Worm (Caenorhabditis elegans): ENCODE measurements around the gene lntl-1.

Gene lntl-1

DNA sequence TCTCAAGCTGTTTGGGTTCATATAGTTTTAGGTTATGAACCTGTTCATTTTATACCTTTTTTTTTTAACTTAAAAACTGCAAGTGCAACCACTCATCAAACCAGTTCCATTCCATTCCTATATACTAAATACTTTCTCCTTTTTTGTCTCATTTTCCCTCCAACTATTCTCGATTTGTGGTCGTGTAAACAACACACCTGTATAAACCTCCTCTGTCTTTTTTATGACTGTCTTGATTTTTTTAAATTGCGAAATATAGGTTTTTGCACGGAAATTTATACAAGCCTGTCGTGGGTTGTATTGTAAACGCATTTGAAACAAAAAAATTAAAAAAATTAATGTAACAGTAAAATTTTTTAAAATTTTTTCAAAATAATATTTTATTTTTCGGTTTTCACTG is 9.6 kb upstream of the lntl-1 start:
- no peak for TF ChIP-seq tbx-8 (GFP tag; optimal IDR thresholded peaks at IDR 0.05)
- TF ChIP-seq hlh-1 (tag; optimal IDR thresholded peaks at IDR 0.05), result no peak
- TF ChIP-seq mab-5 (tag; optimal IDR thresholded peaks at IDR 0.05), result no peak

ce11 chrIV:5814092-5814650 is 7.3 kb upstream of the lntl-1 start, which contains the start of gene oops-1:
Gene oops-1, minus strand, starts transcription at chrIV:5814142.
- TF ChIP-seq elt-3 (tag; optimal IDR thresholded peaks at IDR 0.05), result no peak
- TF ChIP-seq bed-3 (GFP tag; optimal IDR thresholded peaks at IDR 0.05), result no peak
- TF ChIP-seq snpc-4 (tag; optimal IDR thresholded peaks at IDR 0.05), result no peak
- no peak for TF ChIP-seq lsy-2 (tag; optimal IDR thresholded peaks at IDR 0.05)
- no peak for TF ChIP-seq unc-39 (tag; optimal IDR thresholded peaks at IDR 0.05)
- TF ChIP-seq lin-13 (tag; optimal IDR thresholded peaks at IDR 0.05), result no peak
- no peak for TF ChIP-seq drap-1 (GFP tag; optimal IDR thresholded peaks at IDR 0.05)
- no peak for TF ChIP-seq cnd-1 (tag; optimal IDR thresholded peaks at IDR 0.05)
- no peak for TF ChIP-seq nhr-237 (tag; optimal IDR thresholded peaks at IDR 0.05)
- TF ChIP-seq tbx-8 (GFP tag; optimal IDR thresholded peaks at IDR 0.05), result no peak
- no peak for TF ChIP-seq mep-1 (tag; optimal IDR thresholded peaks at IDR 0.05)

DNA sequence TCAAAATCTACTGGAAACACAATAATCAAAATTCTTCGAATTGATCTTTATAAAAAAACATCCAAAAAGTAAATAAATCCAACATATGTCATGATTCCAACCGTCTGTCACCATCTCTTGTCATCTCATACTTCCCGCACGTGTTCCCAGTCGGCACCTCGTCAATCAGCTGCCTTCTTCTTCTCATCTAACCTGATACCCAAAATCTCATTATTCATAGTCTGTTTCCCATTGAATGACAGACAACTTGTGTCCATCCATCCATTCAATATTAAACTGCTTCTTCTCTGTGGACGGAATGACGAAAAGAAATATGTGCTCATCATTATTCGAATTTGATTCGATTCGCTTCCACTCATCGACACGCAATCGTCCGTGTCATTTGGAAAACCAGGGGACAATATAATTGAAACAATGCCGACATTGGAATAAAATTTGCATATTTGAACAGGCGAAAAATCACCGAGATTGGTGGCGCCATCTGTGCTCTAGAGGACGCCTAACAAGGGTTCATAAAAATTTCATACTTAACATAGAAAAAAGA is 4.3 kb upstream of the lntl-1 start:
- peak; percentile 100 for TF ChIP-seq unc-62 (GFP tag; optimal IDR thresholded peaks at IDR 0.05)
- no peak for TF ChIP-seq mab-5 (tag; optimal IDR thresholded peaks at IDR 0.05)
- no peak for TF ChIP-seq nhr-76 (tag; optimal IDR thresholded peaks at IDR 0.05)
- TF ChIP-seq unc-39 (tag; optimal IDR thresholded peaks at IDR 0.05), result no peak
- TF ChIP-seq mep-1 (tag; optimal IDR thresholded peaks at IDR 0.05), result no peak
- no peak for TF ChIP-seq tbx-8 (GFP tag; optimal IDR thresholded peaks at IDR 0.05)
- no peak for TF ChIP-seq flh-1 (GFP tag; optimal IDR thresholded peaks at IDR 0.05)
- TF ChIP-seq elt-1 (tag; optimal IDR thresholded peaks at IDR 0.05; ENCODE audit: borderline replicate concordance, insufficient read depth), result no peak
- TF ChIP-seq hlh-1 (tag; optimal IDR thresholded peaks at IDR 0.05), result peak; percentile 52
- TF ChIP-seq pha-4 (tag; optimal IDR thresholded peaks at IDR 0.05), result no peak
- no peak for TF ChIP-seq ceh-39 (tag; optimal IDR thresholded peaks at IDR 0.05)
- TF ChIP-seq lin-32 (GFP tag; optimal IDR thresholded peaks at IDR 0.05), result no peak
- TF ChIP-seq mls-2 (tag; optimal IDR thresholded peaks at IDR 0.05), result no peak
- no peak for TF ChIP-seq ceh-83 (GFP tag; optimal IDR thresholded peaks at IDR 0.05)
- no peak for TF ChIP-seq ztf-11 (tag; optimal IDR thresholded peaks at IDR 0.05)
- TF ChIP-seq lsy-2 (tag; optimal IDR thresholded peaks at IDR 0.05), result no peak

DNA sequence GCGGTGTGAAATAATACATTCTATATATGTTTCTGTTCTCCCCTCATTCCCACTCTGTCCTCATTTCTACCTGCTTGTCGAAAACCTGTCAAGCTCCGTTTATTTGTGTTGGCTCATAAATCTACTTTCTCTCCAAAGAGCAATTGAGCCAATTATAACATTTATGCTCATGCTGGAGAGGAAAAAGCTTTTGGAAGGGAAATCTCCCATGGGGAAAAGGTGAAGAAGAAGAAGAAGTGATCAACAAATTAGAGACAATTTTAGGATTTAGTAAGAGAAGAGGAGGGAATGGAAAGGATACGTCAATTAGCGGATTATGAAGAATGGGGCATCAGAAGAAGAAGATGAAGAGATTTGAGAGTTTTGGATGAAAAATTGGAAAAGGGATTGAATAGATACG is 2.8 kb upstream of the lntl-1 start:
- TF ChIP-seq ces-1 (GFP tag; optimal IDR thresholded peaks at IDR 0.05), result peak; percentile 79
- TF ChIP-seq unc-62 (GFP tag; optimal IDR thresholded peaks at IDR 0.05), result peak; percentile 7
- no peak for TF ChIP-seq ztf-11 (tag; optimal IDR thresholded peaks at IDR 0.05)

DNA sequence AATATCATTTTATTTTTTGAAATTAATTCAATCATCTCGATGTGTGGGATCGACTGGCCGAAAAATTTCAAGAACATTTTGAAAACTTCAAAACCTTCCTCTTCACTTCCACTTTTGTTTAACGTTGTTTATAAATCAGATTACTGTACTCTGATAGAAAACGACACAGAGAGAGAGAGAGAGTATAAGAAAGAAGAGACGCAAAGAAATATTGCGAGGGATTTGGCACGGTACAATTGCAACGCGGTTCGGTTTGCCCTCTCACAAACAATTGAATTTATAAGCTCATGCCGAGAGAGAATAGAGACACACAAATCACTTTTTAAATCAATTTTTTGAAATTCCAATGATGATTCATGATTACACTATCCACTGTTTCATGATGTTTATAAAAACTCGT is 545 bp downstream of the lntl-1 start:
- no peak for TF ChIP-seq ceh-43 (GFP tag; optimal IDR thresholded peaks at IDR 0.05)
- no peak for TF ChIP-seq elt-1 (tag; optimal IDR thresholded peaks at IDR 0.05; ENCODE audit: borderline replicate concordance, insufficient read depth)
- TF ChIP-seq cnd-1 (tag; optimal IDR thresholded peaks at IDR 0.05), result no peak
- TF ChIP-seq unc-62 (GFP tag; optimal IDR thresholded peaks at IDR 0.05), result no peak
- TF ChIP-seq nhr-2 (tag; optimal IDR thresholded peaks at IDR 0.05), result no peak
- TF ChIP-seq drap-1 (GFP tag; optimal IDR thresholded peaks at IDR 0.05), result no peak
- no peak for TF ChIP-seq nhr-12 (tag; optimal IDR thresholded peaks at IDR 0.05)
- TF ChIP-seq unc-120 (tag; optimal IDR thresholded peaks at IDR 0.05; ENCODE audit: poor library complexity, severe bottlenecking), result no peak
- TF ChIP-seq mls-2 (tag; optimal IDR thresholded peaks at IDR 0.05), result no peak
- no peak for TF ChIP-seq sptf-1 (tag; optimal IDR thresholded peaks at IDR 0.05)
- TF ChIP-seq lin-32 (GFP tag; optimal IDR thresholded peaks at IDR 0.05), result no peak
- TF ChIP-seq hlh-1 (tag; optimal IDR thresholded peaks at IDR 0.05), result no peak
- TF ChIP-seq flh-1 (GFP tag; optimal IDR thresholded peaks at IDR 0.05), result no peak
- TF ChIP-seq ces-1 (GFP tag; optimal IDR thresholded peaks at IDR 0.05), result no peak
- TF ChIP-seq lin-13 (tag; optimal IDR thresholded peaks at IDR 0.05), result no peak
- no peak for TF ChIP-seq M03D4.4 (tag; optimal IDR thresholded peaks at IDR 0.05)
